Worm (Caenorhabditis elegans) whole organism, L4 larva: ENCODE measurements around the gene sup-26.

ENCODE experiments used
- F26F4.8 ChIP-seq: fragments of 200-800 bp; sonication (Bioruptor generic); conservative IDR thresholded peaks from 2 replicates; pipeline ENCODE4 v1.3.6; 2022; ENCODE audit warnings: missing genetic modification characterization, missing compliant biosample characterization
- T20F7.1 ChIP-seq: fragments of 200-800 bp; sonication (Bioruptor generic); optimal IDR thresholded peaks from 2 replicates; lab custom pipeline; 2018; ENCODE audit warnings: mild to moderate bottlenecking, missing genetic modification characterization, missing compliant biosample characterization
- aha-1 ChIP-seq: fragments of 150-350 bp; peaks from one replicate; lab custom pipeline; 2014; ENCODE audit warnings: missing biosample characterization, missing genetic modification characterization
- aly-2 ChIP-seq: sonication (generic microtip); optimal IDR thresholded peaks from 2 replicates; lab custom pipeline; 2018; ENCODE audit warnings: missing biosample characterization, missing genetic modification characterization
- ceh-32 ChIP-seq: sonication (generic microtip); optimal IDR thresholded peaks from 2 replicates; lab custom pipeline; 2016; ENCODE audit warnings: mild to moderate bottlenecking, missing genetic modification characterization, missing compliant biosample characterization; ENCODE audit not compliant: poor library complexity
- ceh-44 ChIP-seq: fragments of 200-800 bp; sonication (Bioruptor generic); IDR thresholded peaks from 2 replicates; pipeline ENCODE4 v1.3.6; 2022; ENCODE audit warnings: missing genetic modification reagents, missing genetic modification characterization, missing compliant biosample characterization
- ceh-82 ChIP-seq: sonication (generic microtip); optimal IDR thresholded peaks from 2 replicates; lab custom pipeline; 2017; ENCODE audit warnings: missing biosample characterization, missing genetic modification characterization
- cey-2 ChIP-seq: sonication (generic microtip); optimal IDR thresholded peaks from 3 replicates; lab custom pipeline; 2017; ENCODE audit warnings: missing genetic modification characterization, mild to moderate bottlenecking, missing compliant biosample characterization, antibody characterized with exemption, borderline replicate concordance; ENCODE audit not compliant: insufficient read depth
- daf-8 ChIP-seq: fragments of 200-800 bp; sonication (Bioruptor generic); IDR thresholded peaks from 2 replicates; pipeline ENCODE4 v1.3.6; 2022; ENCODE audit warnings: missing genetic modification characterization, missing compliant biosample characterization
- dve-1 ChIP-seq: sonication (generic microtip); optimal IDR thresholded peaks from 2 replicates; lab custom pipeline; 2017; ENCODE audit warnings: antibody characterized with exemption, mild to moderate bottlenecking, missing genetic modification characterization, missing compliant biosample characterization; ENCODE audit not compliant: insufficient read depth
- egl-27 ChIP-seq: sonication (generic microtip); optimal IDR thresholded peaks from 3 replicates; lab custom pipeline; 2017; ENCODE audit warnings: missing biosample characterization, missing genetic modification reagents, missing genetic modification characterization
- fkh-10 ChIP-seq: fragments of 150-350 bp; optimal IDR thresholded peaks from 2 replicates; lab custom pipeline; 2014; ENCODE audit warnings: missing biosample characterization, missing genetic modification reagents, missing genetic modification characterization
- gei-8 ChIP-seq: fragments of 200-800 bp; sonication (Bioruptor generic); optimal IDR thresholded peaks from 2 replicates; lab custom pipeline; 2018; ENCODE audit warnings: mild to moderate bottlenecking, missing genetic modification characterization, missing compliant biosample characterization
- hlh-30 ChIP-seq: sonication (generic microtip); optimal IDR thresholded peaks from 2 replicates; lab custom pipeline; 2017; ENCODE audit warnings: antibody characterized with exemption, mild to moderate bottlenecking, missing genetic modification characterization, missing compliant biosample characterization; ENCODE audit not compliant: insufficient read depth
- jun-1 ChIP-seq: fragments of 150-350 bp; optimal IDR thresholded peaks from 2 replicates; lab custom pipeline; 2014; ENCODE audit warnings: missing biosample characterization, missing genetic modification reagents, missing genetic modification characterization
- lin-13 ChIP-seq: fragments of 150-350 bp; optimal IDR thresholded peaks from 2 replicates; lab custom pipeline; 2014; ENCODE audit warnings: missing biosample characterization, missing genetic modification reagents, missing genetic modification characterization
- lsy-2 ChIP-seq, 2 experiments: fragments of 150-350 bp in 1 of 2; sonication (generic microtip) in 1 of 2; optimal IDR thresholded peaks; 2 replicates each; lab custom pipeline; 2014 to 2017; ENCODE audit warnings: missing biosample characterization in 2 of 2, missing genetic modification characterization in 2 of 2
- madf-9 ChIP-seq: fragments of 200-800 bp; sonication (Bioruptor generic); conservative IDR thresholded peaks from 2 replicates; pipeline ENCODE4 v1.3.6; 2022; ENCODE audit warnings: missing genetic modification reagents, missing genetic modification characterization, missing compliant biosample characterization
- nhr-111 ChIP-seq: fragments of 200-800 bp; sonication (Bioruptor generic); optimal IDR thresholded peaks from 2 replicates; lab custom pipeline; 2018; ENCODE audit warnings: mild to moderate bottlenecking, missing genetic modification characterization, missing compliant biosample characterization
- nhr-28 ChIP-seq: fragments of 150-350 bp; optimal IDR thresholded peaks from 2 replicates; lab custom pipeline; 2014; ENCODE audit warnings: missing biosample characterization, missing genetic modification characterization
- nhr-41 ChIP-seq: fragments of 200-800 bp; sonication (Bioruptor generic); IDR thresholded peaks from 2 replicates; pipeline ENCODE4 v1.3.6; 2022; ENCODE audit warnings: missing genetic modification reagents, missing genetic modification characterization, missing compliant biosample characterization
- nhr-42 ChIP-seq: fragments of 200-800 bp; sonication (Bioruptor generic); IDR thresholded peaks from 2 replicates; pipeline ENCODE4 v1.3.6; 2022; ENCODE audit warnings: missing genetic modification characterization, missing compliant biosample characterization
- nhr-77 ChIP-seq: fragments of 150-350 bp; optimal IDR thresholded peaks from 2 replicates; lab custom pipeline; 2014; ENCODE audit warnings: missing biosample characterization, missing genetic modification characterization
- skn-1 ChIP-seq: fragments of 150-350 bp; optimal IDR thresholded peaks from 2 replicates; lab custom pipeline; 2014; ENCODE audit warnings: missing biosample characterization, missing genetic modification characterization
- spr-1 ChIP-seq: sonication (generic microtip); optimal IDR thresholded peaks from 2 replicates; lab custom pipeline; 2016; ENCODE audit warnings: mild to moderate bottlenecking, missing genetic modification characterization, missing compliant biosample characterization
- tag-97 ChIP-seq: fragments of 200-800 bp; sonication (Bioruptor generic); IDR thresholded peaks from 2 replicates; pipeline ENCODE4 v1.3.6; 2022; ENCODE audit warnings: missing genetic modification characterization, missing compliant biosample characterization
- unc-130 ChIP-seq: sonication (generic microtip); optimal IDR thresholded peaks from 2 replicates; lab custom pipeline; 2016; ENCODE audit warnings: missing genetic modification reagents, missing genetic modification characterization, missing compliant biosample characterization
- unc-62 ChIP-seq, 3 experiments: fragments of 150-350 bp in 1 of 3; sonication (generic microtip); optimal IDR thresholded peaks in 2 of 3; peaks in 1 of 3; 1 replicate in 1 of 3; 2 replicates in 2 of 3; lab custom pipeline; 2014 to 2017; ENCODE audit warnings: missing biosample characterization in 3 of 3, missing genetic modification characterization in 3 of 3, missing genetic modification reagents in 3 of 3, missing genotype in 1 of 3

Gene sup-26

ce11 chrIII:4236178-4236577, 43.8 kb downstream of the sup-26 start (continued):
- TF ChIP-seq hlh-30 (tag; lab: Kevin White, UChicago) (peak; percentile 26), cey-2 (tag; lab: Kevin White, UChicago) (no peak), nhr-28 (tag; lab: Kevin White, UChicago) (peak; percentile 61), nhr-42 (no peak), ceh-32 (tag; lab: Kevin White, UChicago) (no peak), ceh-82 (tag; lab: Kevin White, UChicago) (no peak)

- TF ChIP-seq nhr-41, result no peak
- TF ChIP-seq egl-27, result no peak
- no peak for TF ChIP-seq cey-2 (tag; lab: Kevin White, UChicago)
- TF ChIP-seq T20F7.1, result no peak
- TF ChIP-seq fkh-10 (GFP tag; lab: Kevin White, UChicago), result no peak
- no peak for TF ChIP-seq madf-9 (GFP tag; lab: Robert Waterston, UW)
- TF ChIP-seq ceh-44 (GFP tag; lab: Robert Waterston, UW), result no peak
- no peak for TF ChIP-seq jun-1 (tag; lab: Kevin White, UChicago)
- no peak for TF ChIP-seq spr-1
- no peak for TF ChIP-seq aly-2 (tag; lab: Kevin White, UChicago)
- no peak for TF ChIP-seq aha-1 (tag; lab: Kevin White, UChicago)
Measured at ce11 chrIII:4234642-4235295, 45.3 kb downstream of the sup-26 start.

- TF ChIP-seq ceh-44 (GFP tag; lab: Robert Waterston, UW), result no peak
- TF ChIP-seq nhr-77 (tag; lab: Kevin White, UChicago), result no peak
- TF ChIP-seq aha-1 (tag; lab: Kevin White, UChicago), result peak; percentile 90
- no peak for TF ChIP-seq F26F4.8 (GFP tag; lab: Robert Waterston, UW)
- TF ChIP-seq lin-13 (GFP tag; lab: Kevin White, UChicago), result no peak
Measured at ce11 chrIII:4232811-4233269, 47.2 kb downstream of the sup-26 start, which contains the start of gene nhr-20. TSS of gene nhr-20 (minus strand) at chrIII:4233219.

- TF ChIP-seq unc-62 (GFP tag; optimal IDR thresholded peaks at IDR 0.05 in 1 of 2; lab: Kevin White, UChicago), result peak in 1 of 2 experiments; percentile 93
- TF ChIP-seq unc-62 (tag; optimal IDR thresholded peaks at IDR 0.05; lab: Kevin White, UChicago), result no peak
- no peak for TF ChIP-seq daf-8 (GFP tag; lab: Robert Waterston, UW)
- TF ChIP-seq F26F4.8 (GFP tag; lab: Robert Waterston, UW), result no peak
- TF ChIP-seq dve-1, result no peak
- TF ChIP-seq nhr-111, result no peak
- TF ChIP-seq gei-8 (GFP tag; lab: Kevin White, UChicago), result no peak
Measured at ce11 chrIII:4231372-4231771, 48.7 kb downstream of the sup-26 start.

- TF ChIP-seq skn-1 (tag; lab: Kevin White, UChicago) (no peak), lsy-2 (tag; optimal IDR thresholded peaks at IDR 0.05; lab: Kevin White, UChicago) (peak in 1 of 2 experiments; percentile 27), unc-130 (GFP tag; lab: Kevin White, UChicago) (peak; percentile 18)
Measured at ce11 chrIII:4230092-4230491, 49.9 kb downstream of the sup-26 start.

- TF ChIP-seq daf-8 (GFP tag; lab: Robert Waterston, UW) (no peak), aha-1 (tag; lab: Kevin White, UChicago) (peak; percentile 2), tag-97 (GFP tag; lab: Robert Waterston, UW) (no peak)
Measured at ce11 chrIII:4228841-4229240, 51.2 kb downstream of the sup-26 start, which contains the start of gene F43C1.5. TSS of gene F43C1.5 (plus strand) at chrIII:4229141.
